Worm (Caenorhabditis elegans) whole organism, L2 larva: ENCODE results near the gene str-67.

ENCODE experiments used
- fos-1 ChIP-seq: fragments of 150-350 bp; optimal IDR thresholded peaks from 2 replicates; lab custom pipeline; 2014; ENCODE audit warnings: missing biosample characterization, missing genetic modification characterization
- gmeb-1 ChIP-seq: fragments of 150-350 bp; optimal IDR thresholded peaks from 2 replicates; lab custom pipeline; 2014; ENCODE audit warnings: missing biosample characterization, missing genetic modification characterization
- lin-11 ChIP-seq: fragments of 150-350 bp; sonication (generic microtip); optimal IDR thresholded peaks from 2 replicates; lab custom pipeline; 2014; ENCODE audit warnings: missing biosample characterization, missing genetic modification characterization, inconsistent platforms, mixed read lengths
- lin-39 ChIP-seq: fragments of 150-350 bp; optimal IDR thresholded peaks from 2 replicates; lab custom pipeline; 2014; ENCODE audit warnings: missing biosample characterization, missing genetic modification reagents, missing genetic modification characterization
- lsy-2 ChIP-seq, 2 experiments: fragments of 150-350 bp in 1 of 2; sonication (generic microtip) in 1 of 2; optimal IDR thresholded peaks; 2 replicates each; lab custom pipeline; 2014 to 2017; ENCODE audit warnings: missing biosample characterization in 2 of 2, missing genetic modification characterization in 2 of 2
- mab-5 ChIP-seq: fragments of 150-350 bp; optimal IDR thresholded peaks from 2 replicates; lab custom pipeline; 2014; ENCODE audit warnings: missing biosample characterization, missing genetic modification characterization
- nhr-10 ChIP-seq: sonication (generic microtip); optimal IDR thresholded peaks from 2 replicates; lab custom pipeline; 2017; ENCODE audit warnings: missing biosample characterization, missing genetic modification characterization
- nhr-237 ChIP-seq: fragments of 150-350 bp; optimal IDR thresholded peaks from 2 replicates; lab custom pipeline; 2014; ENCODE audit warnings: missing biosample characterization, missing genetic modification characterization
- skn-1 ChIP-seq: sonication (generic microtip); optimal IDR thresholded peaks from 2 replicates; lab custom pipeline; 2017; ENCODE audit warnings: missing biosample characterization, missing genetic modification characterization
- sma-9 ChIP-seq, 2 experiments: fragments of 150-350 bp in 1 of 2; sonication (generic microtip) in 1 of 2; optimal IDR thresholded peaks; 2 replicates each; lab custom pipeline; 2014 to 2016; ENCODE audit warnings: missing genetic modification characterization in 2 of 2, mild to moderate bottlenecking in 1 of 2, missing biosample characterization in 1 of 2, missing compliant biosample characterization in 1 of 2, missing genetic modification reagents in 1 of 2, moderate library complexity in 1 of 2
- unc-62 ChIP-seq: fragments of 150-350 bp; optimal IDR thresholded peaks from 2 replicates; lab custom pipeline; 2014; ENCODE audit warnings: missing biosample characterization, missing genetic modification reagents, missing genetic modification characterization
- zag-1 ChIP-seq: fragments of 150-350 bp; optimal IDR thresholded peaks from 2 replicates; lab custom pipeline; 2014; ENCODE audit warnings: missing biosample characterization, missing genetic modification characterization

- TF ChIP-seq zag-1 (tag; lab: Kevin White, UChicago) (no peak), nhr-237 (tag; lab: Kevin White, UChicago) (no peak), fos-1 (tag; lab: Kevin White, UChicago) (no peak), lsy-2 (tag; optimal IDR thresholded peaks at IDR 0.05; lab: Kevin White, UChicago) (no peak), sma-9 (GFP tag; optimal IDR thresholded peaks at IDR 0.05; lab: Kevin White, UChicago) (no peak), sma-9 (tag; optimal IDR thresholded peaks at IDR 0.05; lab: Kevin White, UChicago) (no peak), lin-11 (no peak), mab-5 (no peak), nhr-10 (tag; lab: Kevin White, UChicago) (no peak), skn-1 (tag; lab: Kevin White, UChicago) (no peak), unc-62 (GFP tag; lab: Kevin White, UChicago) (no peak), lin-39 (tag; lab: Kevin White, UChicago) (no peak), gmeb-1 (no peak)
These were observed 17.1 kb downstream of the str-67 start for ce11 chrV:1047251-1047650.
